Fruit fly (Drosophila melanogaster) whole organism, adult: Measurements from ENCODE around the gene Ntl.

Experiments used
- CG1620 ChIP-seq: fragments of 200-800 bp; sonication (Bioruptor generic); optimal IDR thresholded peaks from 2 replicates; lab custom pipeline; 2016; ENCODE audit warnings: missing biosample characterization, missing genetic modification characterization
- Hr96 ChIP-seq: fragments of 200-800 bp; sonication (Bioruptor generic); optimal IDR thresholded peaks from 2 replicates; lab custom pipeline; 2016; ENCODE audit warnings: missing biosample characterization, missing genetic modification characterization

DNA sequence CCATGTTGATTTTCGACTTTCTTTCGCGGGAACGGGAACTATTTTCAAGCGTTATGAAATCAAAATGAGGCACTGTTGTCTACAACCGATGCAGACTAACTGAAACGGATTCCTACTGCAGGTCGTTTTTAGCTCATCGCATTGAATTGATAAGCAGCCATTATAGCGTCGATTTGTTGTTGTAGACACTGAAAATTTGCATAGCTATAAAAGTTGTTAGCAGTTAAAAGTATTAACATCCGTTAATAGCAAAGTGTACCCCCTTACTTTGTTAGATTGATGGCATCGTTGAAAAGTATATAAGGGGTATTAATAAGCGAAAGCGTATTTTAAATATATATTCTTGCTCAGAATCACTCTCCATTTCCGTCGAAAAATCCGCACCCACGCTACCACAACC, 8.7 kb downstream of the Ntl start, which contains the start of gene CG13793:
- TF ChIP-seq CG1620 (GFP tag; lab: Kevin White, UChicago) (no peak), Hr96 (GFP tag; lab: Kevin White, UChicago) (no peak)
